Worm (Caenorhabditis elegans) whole organism, early embryonic: ENCODE measurements around the gene F08C6.5.

ENCODE experiments used
- B0310.2 ChIP-seq: sonication (generic microtip); optimal IDR thresholded peaks from 2 replicates; lab custom pipeline; 2016; ENCODE audit warnings: mild to moderate bottlenecking, missing genetic modification characterization, missing compliant biosample characterization
- ama-1 ChIP-seq: fragments of 150-350 bp; optimal IDR thresholded peaks from 2 replicates; lab custom pipeline; 2014
- ets-7 ChIP-seq: sonication (generic microtip); optimal IDR thresholded peaks from 2 replicates; lab custom pipeline; 2016; ENCODE audit warnings: missing genotype, missing genetic modification characterization, missing compliant biosample characterization
- pes-1 ChIP-seq: fragments of 200-800 bp; sonication (Bioruptor generic); IDR thresholded peaks from 2 replicates; pipeline ENCODE4 v1.3.6; 2022; ENCODE audit warnings: missing genetic modification reagents, missing genetic modification characterization, missing compliant biosample characterization
- sea-1 ChIP-seq: fragments of 200-800 bp; sonication (Bioruptor generic); conservative IDR thresholded peaks from 2 replicates; pipeline ENCODE4 v1.3.6; 2022; ENCODE audit warnings: missing genetic modification characterization, missing compliant biosample characterization
- tra-4 ChIP-seq: sonication (generic microtip); optimal IDR thresholded peaks from 2 replicates; lab custom pipeline; 2017; ENCODE audit warnings: missing genetic modification characterization, missing compliant biosample characterization

DNA sequence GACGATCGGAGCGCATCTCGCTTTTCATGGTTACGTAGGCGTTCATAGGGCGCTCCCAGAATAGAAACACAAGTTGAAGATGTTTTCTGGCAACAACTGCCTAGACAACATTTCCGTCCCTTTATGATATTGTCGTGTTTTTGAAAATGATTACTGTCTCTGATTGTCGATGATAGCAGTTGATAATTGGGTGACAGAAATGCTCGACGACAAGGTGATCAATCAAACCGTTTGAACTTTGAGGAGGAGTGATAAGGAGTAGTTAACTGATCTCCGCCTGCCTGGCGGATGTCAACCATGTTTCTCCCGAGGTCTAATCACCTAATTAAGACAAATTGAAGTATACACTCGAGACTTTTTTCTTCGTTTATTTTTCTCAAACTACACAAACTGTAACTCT, 24.7 kb downstream of the F08C6.5 start:
- TF ChIP-seq ama-1: no peak
- TF ChIP-seq B0310.2: no peak
- no peak for TF ChIP-seq tra-4 (tag; lab: Kevin White, UChicago)
- no peak for TF ChIP-seq ets-7
- no peak for TF ChIP-seq pes-1 (GFP tag; lab: Robert Waterston, UW)
- TF ChIP-seq sea-1: no peak
